Worm (Caenorhabditis elegans) whole organism, L2 larva: ENCODE measurements around the gene tbx-34.

Source experiments
- ZK546.5 ChIP-seq: sonication (generic microtip); optimal IDR thresholded peaks from 2 replicates; lab custom pipeline; 2017; ENCODE audit warnings: missing biosample characterization, missing genetic modification characterization
- aly-2 ChIP-seq: fragments of 150-350 bp; optimal IDR thresholded peaks from 2 replicates; lab custom pipeline; 2014; ENCODE audit warnings: missing biosample characterization, missing genetic modification characterization
- ama-1 ChIP-seq: fragments of 150-350 bp; optimal IDR thresholded peaks from 2 replicates; lab custom pipeline; 2018; ENCODE audit warnings: inconsistent platforms
- ceh-82 ChIP-seq: fragments of 150-350 bp; optimal IDR thresholded peaks from 2 replicates; lab custom pipeline; 2014; ENCODE audit warnings: missing biosample characterization, missing genetic modification characterization
- elt-1 ChIP-seq: fragments of 150-350 bp; optimal IDR thresholded peaks from 2 replicates; lab custom pipeline; 2014; ENCODE audit warnings: missing biosample characterization, missing genetic modification characterization
- lsy-2 ChIP-seq, 2 experiments: fragments of 150-350 bp in 1 of 2; sonication (generic microtip) in 1 of 2; optimal IDR thresholded peaks; 2 replicates each; lab custom pipeline; 2014 to 2017; ENCODE audit warnings: missing biosample characterization in 2 of 2, missing genetic modification characterization in 2 of 2
- mab-5 ChIP-seq: fragments of 150-350 bp; optimal IDR thresholded peaks from 2 replicates; lab custom pipeline; 2014; ENCODE audit warnings: missing biosample characterization, missing genetic modification characterization
- mdl-1 ChIP-seq, 2 experiments: fragments of 150-350 bp in 1 of 2; sonication (generic microtip) in 1 of 2; optimal IDR thresholded peaks; 2 replicates each; lab custom pipeline; 2017; ENCODE audit warnings: missing biosample characterization in 2 of 2, missing genetic modification characterization in 2 of 2
- nhr-237 ChIP-seq: fragments of 150-350 bp; optimal IDR thresholded peaks from 2 replicates; lab custom pipeline; 2014; ENCODE audit warnings: missing biosample characterization, missing genetic modification characterization
- nhr-6 ChIP-seq: fragments of 150-350 bp; optimal IDR thresholded peaks from 2 replicates; lab custom pipeline; 2014; ENCODE audit warnings: missing biosample characterization, missing genetic modification characterization
- nhr-77 ChIP-seq: fragments of 150-350 bp; optimal IDR thresholded peaks from 2 replicates; lab custom pipeline; 2014; ENCODE audit warnings: missing biosample characterization, missing genetic modification characterization
- skn-1 ChIP-seq: sonication (generic microtip); optimal IDR thresholded peaks from 2 replicates; lab custom pipeline; 2017; ENCODE audit warnings: missing biosample characterization, missing genetic modification characterization
- unc-62 ChIP-seq: fragments of 150-350 bp; optimal IDR thresholded peaks from 2 replicates; lab custom pipeline; 2014; ENCODE audit warnings: missing biosample characterization, missing genetic modification reagents, missing genetic modification characterization
- ztf-11 ChIP-seq: sonication (generic microtip); optimal IDR thresholded peaks from 2 replicates; lab custom pipeline; 2017; ENCODE audit warnings: missing biosample characterization, missing genetic modification characterization

DNA sequence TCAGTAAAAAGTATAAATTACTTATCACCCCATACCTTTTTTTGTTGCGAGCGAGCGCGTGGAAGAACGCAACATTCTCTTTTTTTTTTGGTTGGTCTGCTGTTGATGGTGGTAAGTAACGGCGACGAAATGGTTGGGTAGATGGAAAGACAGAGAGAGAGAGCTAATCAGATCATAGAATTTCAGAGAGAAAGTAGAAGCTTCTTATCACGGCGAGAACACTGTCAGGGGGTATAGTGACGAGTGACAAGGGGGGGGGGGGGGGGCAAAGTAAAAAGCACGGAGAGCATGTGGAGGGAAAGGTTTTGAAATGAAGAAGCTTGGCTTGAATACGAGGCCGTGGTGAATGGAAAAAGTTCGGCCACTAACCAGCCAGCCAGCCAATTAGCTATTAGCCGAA, 20.7 kb downstream of the tbx-34 start:
- TF ChIP-seq aly-2 (tag; lab: Kevin White, UChicago) = no peak
- no peak for TF ChIP-seq unc-62 (GFP tag; lab: Kevin White, UChicago)
- TF ChIP-seq nhr-6 (tag; lab: Kevin White, UChicago) = no peak
- TF ChIP-seq ZK546.5 (tag; lab: Kevin White, UChicago) = no peak
- TF ChIP-seq ama-1 (lab: Kevin White, UChicago) = no peak
- no peak for TF ChIP-seq ceh-82
- no peak for TF ChIP-seq mdl-1 (tag; optimal IDR thresholded peaks at IDR 0.05; lab: Kevin White, UChicago)
- no peak for TF ChIP-seq skn-1
- TF ChIP-seq lsy-2 (tag; optimal IDR thresholded peaks at IDR 0.05; lab: Kevin White, UChicago) = no peak
- TF ChIP-seq mab-5 = no peak
- no peak for TF ChIP-seq ztf-11
- TF ChIP-seq nhr-77 (tag; lab: Kevin White, UChicago) = no peak
- no peak for TF ChIP-seq nhr-237 (tag; lab: Kevin White, UChicago)
- no peak for TF ChIP-seq elt-1 (tag; lab: Kevin White, UChicago)
